Fruit fly (Drosophila melanogaster) whole organism, adult: ENCODE measurements around the gene Mvd.

Experiments used
- CG14711 ChIP-seq: fragments of 200-800 bp; sonication (Bioruptor generic); optimal IDR thresholded peaks from 2 replicates; lab custom pipeline; 2018; ENCODE audit warnings: missing biosample characterization, mild to moderate bottlenecking, missing genetic modification characterization, moderate library complexity
- CG33017 ChIP-seq: fragments of 200-800 bp; sonication (Bioruptor generic); optimal IDR thresholded peaks from 2 replicates; lab custom pipeline; 2018; ENCODE audit warnings: missing biosample characterization, mild to moderate bottlenecking, missing genetic modification characterization, moderate library complexity
- CG5204 ChIP-seq: fragments of 200-800 bp; sonication (Bioruptor generic); optimal IDR thresholded peaks from 2 replicates; lab custom pipeline; 2016; ENCODE audit warnings: missing biosample characterization, missing genetic modification characterization
- toe ChIP-seq: fragments of 200-800 bp; sonication (Bioruptor generic); optimal IDR thresholded peaks from 2 replicates; lab custom pipeline; 2016; ENCODE audit warnings: missing biosample characterization, missing genetic modification characterization

- TF ChIP-seq toe (GFP tag; lab: Kevin White, UChicago) (no peak), CG5204 (no peak), CG14711 (tag; lab: Kevin White, UChicago) (no peak), CG33017 (no peak)
Observed at dm6 chrX:15786242-15786641, 37.3 kb downstream of the Mvd start.
